Worm (Caenorhabditis elegans): ENCODE results near the gene R13A1.5.
A peak's percentile ranks its signal among the peaks of the same experiment; 100 is the strongest.

R13A1.5 gene

ce11 chrIV:7182818-7183217 is 8.8 kb downstream of the R13A1.5 start:
- TF ChIP-seq tbx-2 (tag; optimal IDR thresholded peaks at IDR 0.05) (no peak), zip-4 (GFP tag; optimal IDR thresholded peaks at IDR 0.05) (no peak), lin-39 (tag; optimal IDR thresholded peaks at IDR 0.05) (no peak)

- TF ChIP-seq nhr-76 (tag; optimal IDR thresholded peaks at IDR 0.05), result no peak
- TF ChIP-seq nhr-12 (tag; optimal IDR thresholded peaks at IDR 0.05), result no peak
- TF ChIP-seq lsy-2 (tag; optimal IDR thresholded peaks at IDR 0.05), result no peak
- peak; percentile 32 for TF ChIP-seq tlp-1 (tag; optimal IDR thresholded peaks at IDR 0.05)
- TF ChIP-seq efl-1 (optimal IDR thresholded peaks at IDR 0.05), result no peak
- TF ChIP-seq efl-1 (GFP tag; optimal IDR thresholded peaks at IDR 0.05 in 1 of 2), result peak in 1 of 2 experiments; percentile 50
- TF ChIP-seq unc-130 (tag; optimal IDR thresholded peaks at IDR 0.05), result no peak
- no peak for TF ChIP-seq lin-13 (GFP tag; optimal IDR thresholded peaks at IDR 0.05)
- TF ChIP-seq ceh-82 (tag; optimal IDR thresholded peaks at IDR 0.05), result no peak
- no peak for TF ChIP-seq ztf-11 (tag; optimal IDR thresholded peaks at IDR 0.05)
- TF ChIP-seq mab-9 (GFP tag; IDR thresholded peaks at IDR 0.05), result no peak
- TF ChIP-seq jun-1 (tag; optimal IDR thresholded peaks at IDR 0.05), result peak; percentile 13
- TF ChIP-seq lin-35 (GFP tag; optimal IDR thresholded peaks at IDR 0.05), result no peak
- peak; percentile 74 for TF ChIP-seq elt-2 (tag; optimal IDR thresholded peaks at IDR 0.05)
Observed at ce11 chrIV:7180304-7180703, 11.3 kb downstream of the R13A1.5 start, which contains the start of gene cest-10. Gene cest-10 (plus strand): TSS chrIV:7180557.

DNA sequence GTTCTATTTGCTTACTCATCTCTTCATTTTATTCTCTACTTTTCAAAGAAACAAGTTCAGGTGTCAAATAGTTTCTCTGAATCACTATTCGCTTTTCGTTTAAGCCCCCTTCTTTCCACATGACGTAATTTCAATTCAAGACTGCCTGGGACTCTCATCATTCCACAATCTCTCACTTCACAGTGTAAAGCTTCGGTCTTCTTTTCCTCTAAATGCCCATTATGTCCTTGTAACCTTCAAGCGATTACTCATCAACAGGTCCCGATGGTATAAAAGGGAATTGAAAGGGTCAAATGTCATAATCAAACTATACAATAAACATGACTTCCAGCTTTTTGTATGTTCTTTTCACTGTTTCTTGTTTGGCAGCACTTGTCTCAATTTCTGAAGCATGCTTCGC is 12.7 kb downstream of the R13A1.5 start, which contains the start of gene C42D4.3:
C42D4.3 (plus strand) TSS at position 298 of the 400 bp plus-strand sequence.
- TF ChIP-seq mef-2 (tag; optimal IDR thresholded peaks at IDR 0.05) (no peak), nhr-20 (tag; optimal IDR thresholded peaks at IDR 0.05) (no peak), zip-4 (GFP tag; optimal IDR thresholded peaks at IDR 0.05) (no peak), nhr-77 (tag; optimal IDR thresholded peaks at IDR 0.05) (no peak), unc-130 (tag; optimal IDR thresholded peaks at IDR 0.05) (no peak), dpl-1 (GFP tag; optimal IDR thresholded peaks at IDR 0.05) (no peak), lir-3 (tag; optimal IDR thresholded peaks at IDR 0.05; ENCODE audit: poor library complexity) (no peak), lin-14 (GFP tag; optimal IDR thresholded peaks at IDR 0.05) (no peak), ceh-82 (tag; optimal IDR thresholded peaks at IDR 0.05) (no peak), lin-15B (tag; optimal IDR thresholded peaks at IDR 0.05) (no peak)

DNA sequence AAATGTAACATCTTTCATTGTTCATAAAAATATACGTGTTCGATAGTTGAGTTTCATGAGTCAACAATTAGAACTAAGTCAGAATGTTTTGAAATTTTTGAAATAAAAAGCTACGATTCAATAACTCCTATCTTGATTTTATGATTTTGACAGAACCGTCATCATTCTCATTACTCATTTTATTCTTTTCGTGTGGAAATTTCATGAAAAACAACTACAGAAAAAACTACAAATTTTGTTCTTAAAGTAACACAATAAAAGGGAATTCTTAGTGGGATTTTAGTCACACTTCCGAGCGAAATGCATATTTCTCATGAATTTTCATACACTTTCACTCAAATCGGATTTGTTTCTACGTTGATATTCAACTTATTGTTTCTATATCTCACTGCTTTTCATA is 14.8 kb downstream of the R13A1.5 start, which contains the start of gene str-44:
str-44 (plus strand) TSS at position 301 of the 400 bp plus-strand sequence.
- TF ChIP-seq ceh-90 (tag; optimal IDR thresholded peaks at IDR 0.05) (no peak), egl-27 (tag; optimal IDR thresholded peaks at IDR 0.05) (no peak), jun-1 (tag; optimal IDR thresholded peaks at IDR 0.05) (no peak), C16A3.4 (tag; optimal IDR thresholded peaks at IDR 0.05) (no peak), mep-1 (tag; optimal IDR thresholded peaks at IDR 0.05) (no peak)

ce11 chrIV:7175346-7175745 is 16.3 kb downstream of the R13A1.5 start, which contains the start of gene C42D4.19:
Gene C42D4.19 (plus strand): TSS chrIV:7175646.
- TF ChIP-seq unc-98 (GFP tag; IDR thresholded peaks at IDR 0.05) (no peak), fkh-4 (tag; optimal IDR thresholded peaks at IDR 0.05; ENCODE audit: borderline replicate concordance) (no peak), C04F5.9 (tag; optimal IDR thresholded peaks at IDR 0.05) (no peak), efl-1 (optimal IDR thresholded peaks at IDR 0.05) (no peak), efl-1 (GFP tag; optimal IDR thresholded peaks at IDR 0.05 in 1 of 2) (no peak)

DNA sequence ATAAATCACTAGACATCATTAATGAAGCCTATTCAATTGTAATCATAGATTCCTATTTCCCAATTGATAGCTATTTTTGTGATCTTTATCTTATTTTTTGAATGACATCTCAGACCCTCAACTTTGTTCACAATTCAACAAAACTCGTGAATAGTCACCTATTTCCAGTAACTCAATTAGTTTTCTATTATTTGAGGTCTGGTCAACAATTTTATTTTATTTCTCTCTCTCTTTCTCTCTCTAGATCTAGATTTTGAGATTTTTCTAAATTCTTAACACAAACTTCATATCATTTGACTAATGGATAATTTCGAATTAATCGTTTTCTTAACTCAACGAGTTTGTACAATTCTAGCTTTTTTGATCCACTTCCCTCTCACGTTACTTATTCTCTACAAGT is 18.2 kb downstream of the R13A1.5 start, which contains the start of gene str-1:
str-1 (plus strand) TSS at position 301 of the 400 bp plus-strand sequence.
- TF ChIP-seq sox-4 (tag; optimal IDR thresholded peaks at IDR 0.05), result peak; percentile 39
- TF ChIP-seq sup-37 (GFP tag; optimal IDR thresholded peaks at IDR 0.05), result no peak

Data from whole organism, L1 larva.